Fruit fly (Drosophila melanogaster): ENCODE results near the gene CG12147.

dm6 chr3R:5427157-5427556 is at the start of gene CG12147:
- TF ChIP-seq CG8478 (optimal IDR thresholded peaks at IDR 0.05) = no peak
- no peak for TF ChIP-seq usp (GFP tag; optimal IDR thresholded peaks at IDR 0.05)
- no peak for TF ChIP-seq psq (optimal IDR thresholded peaks at IDR 0.05)
